Worm (Caenorhabditis elegans): ENCODE results near the gene snf-9.

snf-9 gene

ce11 chrIV:17338920-17339510 lies 27.1 kb downstream of the snf-9 start, which contains the start of gene C49C3.10:
Gene C49C3.10, minus strand, starts transcription at chrIV:17338970.
- TF ChIP-seq F13C5.2 (tag; optimal IDR thresholded peaks at IDR 0.05) (no peak), tbx-37 (GFP tag; conservative IDR thresholded peaks at IDR 0.05) (no peak), flt-1 (GFP tag; IDR thresholded peaks at IDR 0.05) (no peak), B0310.2 (tag; optimal IDR thresholded peaks at IDR 0.05) (no peak), tra-4 (tag; optimal IDR thresholded peaks at IDR 0.05) (no peak), tbx-11 (GFP tag; IDR thresholded peaks at IDR 0.05) (no peak), hmg-4 (GFP tag; optimal IDR thresholded peaks at IDR 0.05) (no peak), ceh-36 (tag; optimal IDR thresholded peaks at IDR 0.05) (no peak), ets-7 (tag; optimal IDR thresholded peaks at IDR 0.05) (no peak), aly-1 (tag; optimal IDR thresholded peaks at IDR 0.05) (no peak), hmbx-1 (tag; optimal IDR thresholded peaks at IDR 0.05) (no peak)

- no peak for TF ChIP-seq ama-1 (optimal IDR thresholded peaks at IDR 0.05)
- TF ChIP-seq tra-4 (tag; optimal IDR thresholded peaks at IDR 0.05), result no peak
- no peak for TF ChIP-seq ceh-36 (tag; optimal IDR thresholded peaks at IDR 0.05)
- no peak for TF ChIP-seq aly-1 (tag; optimal IDR thresholded peaks at IDR 0.05)
- no peak for TF ChIP-seq ets-7 (tag; optimal IDR thresholded peaks at IDR 0.05)
- TF ChIP-seq scrt-1 (GFP tag; IDR thresholded peaks at IDR 0.05), result no peak
- TF ChIP-seq pes-1 (GFP tag; IDR thresholded peaks at IDR 0.05), result no peak
- TF ChIP-seq hmg-4 (GFP tag; optimal IDR thresholded peaks at IDR 0.05), result no peak
- TF ChIP-seq F13C5.2 (tag; optimal IDR thresholded peaks at IDR 0.05), result no peak
- no peak for TF ChIP-seq hnd-1 (tag; optimal IDR thresholded peaks at IDR 0.05)
- TF ChIP-seq tbx-11 (GFP tag; IDR thresholded peaks at IDR 0.05), result no peak
- TF ChIP-seq hmbx-1 (tag; optimal IDR thresholded peaks at IDR 0.05), result no peak
- TF ChIP-seq tbx-37 (GFP tag; conservative IDR thresholded peaks at IDR 0.05), result no peak
- TF ChIP-seq sea-1 (GFP tag; conservative IDR thresholded peaks at IDR 0.05), result no peak
- no peak for TF ChIP-seq B0310.2 (tag; optimal IDR thresholded peaks at IDR 0.05)
- no peak for TF ChIP-seq ceh-13 (GFP tag; optimal IDR thresholded peaks at IDR 0.05)
Observed at ce11 chrIV:17341033-17341432, 29.1 kb downstream of the snf-9 start.

DNA sequence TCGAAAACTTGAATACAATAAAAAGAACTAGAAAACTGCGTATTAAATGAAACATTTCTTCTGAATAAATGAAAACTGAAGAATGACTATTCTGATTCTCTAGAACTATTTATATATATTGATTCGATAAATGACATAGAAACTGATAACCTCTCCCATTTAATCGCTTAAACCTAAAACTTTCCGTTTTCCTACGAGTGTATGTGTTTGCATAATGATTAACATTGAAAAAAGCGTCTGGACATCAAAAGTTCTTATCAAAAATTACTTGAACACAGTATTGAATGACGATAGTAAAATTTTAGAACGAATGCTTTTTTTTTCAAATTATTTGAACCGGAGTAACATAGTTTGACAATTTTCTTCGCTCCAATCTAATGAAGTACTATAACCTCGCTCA lies 30.2 kb downstream of the snf-9 start, which contains the start of gene C49C3.9:
TSS of gene C49C3.9 (minus strand) at position 136 of the 400 bp plus-strand sequence.
- TF ChIP-seq flt-1 (GFP tag; IDR thresholded peaks at IDR 0.05) (no peak), B0310.2 (tag; optimal IDR thresholded peaks at IDR 0.05) (no peak), ceh-36 (tag; optimal IDR thresholded peaks at IDR 0.05) (no peak), tbx-11 (GFP tag; IDR thresholded peaks at IDR 0.05) (no peak), hmg-4 (GFP tag; optimal IDR thresholded peaks at IDR 0.05) (no peak), F13C5.2 (tag; optimal IDR thresholded peaks at IDR 0.05) (no peak)

- no peak for TF ChIP-seq B0310.2 (tag; optimal IDR thresholded peaks at IDR 0.05)
- no peak for TF ChIP-seq hmg-4 (GFP tag; optimal IDR thresholded peaks at IDR 0.05)
- no peak for TF ChIP-seq ceh-13 (GFP tag; optimal IDR thresholded peaks at IDR 0.05)
- no peak for TF ChIP-seq hmbx-1 (tag; optimal IDR thresholded peaks at IDR 0.05)
- TF ChIP-seq ama-1 (optimal IDR thresholded peaks at IDR 0.05), result no peak
- no peak for TF ChIP-seq F13C5.2 (tag; optimal IDR thresholded peaks at IDR 0.05)
- no peak for TF ChIP-seq hnd-1 (tag; optimal IDR thresholded peaks at IDR 0.05)
- no peak for TF ChIP-seq tbx-37 (GFP tag; conservative IDR thresholded peaks at IDR 0.05)
Observed at ce11 chrIV:17342667-17343066, 30.7 kb downstream of the snf-9 start, which contains the start of gene C49C3.21. Gene C49C3.21, plus strand, starts transcription at chrIV:17342967.

DNA sequence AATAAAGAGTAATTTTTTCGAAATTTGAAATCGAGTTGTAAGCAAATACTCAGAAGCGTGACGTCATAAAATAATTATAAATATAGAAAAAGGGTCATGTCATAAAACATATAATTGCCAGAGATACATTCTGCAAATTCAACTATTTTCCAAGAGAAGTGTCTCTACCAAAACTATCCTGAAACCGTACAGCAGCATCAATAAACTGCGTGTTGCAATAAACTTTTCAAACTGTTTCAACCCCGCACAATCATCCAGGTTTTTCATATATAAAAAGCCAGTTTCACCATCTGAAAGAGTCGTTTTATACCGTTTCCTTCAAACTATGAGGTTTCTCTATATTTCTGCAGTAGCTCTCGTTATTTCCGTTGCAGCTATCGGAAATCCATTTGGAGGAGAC lies 31.5 kb downstream of the snf-9 start, which contains the start of gene C49C3.11:
TSS of gene C49C3.11 (plus strand) at position 301 of the 400 bp plus-strand sequence.
- TF ChIP-seq tbx-11 (GFP tag; IDR thresholded peaks at IDR 0.05) (no peak), tbx-37 (GFP tag; conservative IDR thresholded peaks at IDR 0.05) (no peak), ets-7 (tag; optimal IDR thresholded peaks at IDR 0.05) (no peak), hmg-4 (GFP tag; optimal IDR thresholded peaks at IDR 0.05) (no peak), scrt-1 (GFP tag; IDR thresholded peaks at IDR 0.05) (no peak), tra-4 (tag; optimal IDR thresholded peaks at IDR 0.05) (no peak), F13C5.2 (tag; optimal IDR thresholded peaks at IDR 0.05) (no peak), ama-1 (optimal IDR thresholded peaks at IDR 0.05) (no peak), ceh-36 (tag; optimal IDR thresholded peaks at IDR 0.05) (no peak), hnd-1 (tag; optimal IDR thresholded peaks at IDR 0.05) (no peak), hmbx-1 (tag; optimal IDR thresholded peaks at IDR 0.05) (no peak), sea-1 (GFP tag; conservative IDR thresholded peaks at IDR 0.05) (no peak), aly-1 (tag; optimal IDR thresholded peaks at IDR 0.05) (no peak)

ce11 chrIV:17346599-17347218 lies 34.8 kb downstream of the snf-9 start, which contains the start of the genes clec-197 and clec-198:
Gene clec-197, minus strand, starts transcription at chrIV:17346699.
Gene clec-198, plus strand, starts transcription at chrIV:17347168.
- TF ChIP-seq tbx-11 (GFP tag; IDR thresholded peaks at IDR 0.05), result no peak
- no peak for TF ChIP-seq hmbx-1 (tag; optimal IDR thresholded peaks at IDR 0.05)
- no peak for TF ChIP-seq hnd-1 (tag; optimal IDR thresholded peaks at IDR 0.05)
- no peak for TF ChIP-seq ceh-13 (GFP tag; optimal IDR thresholded peaks at IDR 0.05)
- no peak for TF ChIP-seq ceh-36 (tag; optimal IDR thresholded peaks at IDR 0.05)

- TF ChIP-seq tbx-11 (GFP tag; IDR thresholded peaks at IDR 0.05), result no peak
- no peak for TF ChIP-seq tra-4 (tag; optimal IDR thresholded peaks at IDR 0.05)
- TF ChIP-seq hmg-4 (GFP tag; optimal IDR thresholded peaks at IDR 0.05), result no peak
- TF ChIP-seq sea-1 (GFP tag; conservative IDR thresholded peaks at IDR 0.05), result no peak
- TF ChIP-seq tbx-37 (GFP tag; conservative IDR thresholded peaks at IDR 0.05), result no peak
- no peak for TF ChIP-seq ama-1 (optimal IDR thresholded peaks at IDR 0.05)
- no peak for TF ChIP-seq F13C5.2 (tag; optimal IDR thresholded peaks at IDR 0.05)
- no peak for TF ChIP-seq hnd-1 (tag; optimal IDR thresholded peaks at IDR 0.05)
- no peak for TF ChIP-seq ceh-13 (GFP tag; optimal IDR thresholded peaks at IDR 0.05)
- TF ChIP-seq ceh-36 (tag; optimal IDR thresholded peaks at IDR 0.05), result no peak
- no peak for TF ChIP-seq hmbx-1 (tag; optimal IDR thresholded peaks at IDR 0.05)
- TF ChIP-seq flt-1 (GFP tag; IDR thresholded peaks at IDR 0.05), result no peak
- no peak for TF ChIP-seq scrt-1 (GFP tag; IDR thresholded peaks at IDR 0.05)
- TF ChIP-seq B0310.2 (tag; optimal IDR thresholded peaks at IDR 0.05), result no peak
Observed at ce11 chrIV:17351586-17351985, 39.6 kb downstream of the snf-9 start, which contains the start of gene clec-199. Gene clec-199, plus strand, starts transcription at chrIV:17351886.
